Worm (Caenorhabditis elegans) whole organism, L2 larva: ENCODE measurements around the gene F09E5.16.

Experiments
- C34F6.9 ChIP-seq: fragments of 150-350 bp; optimal IDR thresholded peaks from 2 replicates; lab custom pipeline; 2014; ENCODE audit warnings: missing biosample characterization, missing genetic modification characterization
- F13H6.1 ChIP-seq: sonication (generic microtip); optimal IDR thresholded peaks from 2 replicates; lab custom pipeline; 2016; ENCODE audit warnings: missing genetic modification characterization, missing compliant biosample characterization
- R02D3.7 ChIP-seq: fragments of 150-350 bp; optimal IDR thresholded peaks from 2 replicates; lab custom pipeline; 2014; ENCODE audit warnings: missing biosample characterization, missing genetic modification characterization
- Y55F3AM.14 ChIP-seq: fragments of 200-800 bp; sonication (Bioruptor generic); optimal IDR thresholded peaks from 2 replicates; lab custom pipeline; 2018; ENCODE audit warnings: mild to moderate bottlenecking, missing genetic modification characterization, missing compliant biosample characterization
- ZK546.5 ChIP-seq: sonication (generic microtip); optimal IDR thresholded peaks from 2 replicates; lab custom pipeline; 2017; ENCODE audit warnings: missing biosample characterization, missing genetic modification characterization
- ama-1 ChIP-seq: fragments of 150-350 bp; optimal IDR thresholded peaks from 2 replicates; lab custom pipeline; 2018; ENCODE audit warnings: inconsistent platforms
- blmp-1 ChIP-seq: sonication (generic microtip); optimal IDR thresholded peaks from 2 replicates; lab custom pipeline; 2017; ENCODE audit warnings: missing genetic modification characterization, mild to moderate bottlenecking, missing compliant biosample characterization, antibody characterized with exemption, moderate library complexity; ENCODE audit not compliant: insufficient read depth
- crh-2 ChIP-seq: sonication (generic microtip); optimal IDR thresholded peaks from 2 replicates; lab custom pipeline; 2017; ENCODE audit warnings: missing biosample characterization, missing genetic modification characterization
- dmd-4 ChIP-seq: sonication (generic microtip); optimal IDR thresholded peaks from 2 replicates; lab custom pipeline; 2017; ENCODE audit warnings: missing biosample characterization, missing genetic modification characterization
- elt-3 ChIP-seq: sonication (generic microtip); optimal IDR thresholded peaks from 2 replicates; lab custom pipeline; 2017; ENCODE audit warnings: missing biosample characterization, missing genetic modification characterization
- fos-1 ChIP-seq: fragments of 150-350 bp; optimal IDR thresholded peaks from 2 replicates; lab custom pipeline; 2014; ENCODE audit warnings: missing biosample characterization, missing genetic modification characterization
- gmeb-1 ChIP-seq: fragments of 150-350 bp; optimal IDR thresholded peaks from 2 replicates; lab custom pipeline; 2014; ENCODE audit warnings: missing biosample characterization, missing genetic modification characterization
- lin-13 ChIP-seq: fragments of 150-350 bp; optimal IDR thresholded peaks from 2 replicates; lab custom pipeline; 2014; ENCODE audit warnings: missing biosample characterization, missing genetic modification reagents, missing genetic modification characterization
- lin-39 ChIP-seq: fragments of 150-350 bp; optimal IDR thresholded peaks from 2 replicates; lab custom pipeline; 2014; ENCODE audit warnings: missing biosample characterization, missing genetic modification reagents, missing genetic modification characterization
- lsy-2 ChIP-seq, 2 experiments: fragments of 150-350 bp in 1 of 2; sonication (generic microtip) in 1 of 2; optimal IDR thresholded peaks; 2 replicates each; lab custom pipeline; 2014 to 2017; ENCODE audit warnings: missing biosample characterization in 2 of 2, missing genetic modification characterization in 2 of 2
- mbf-1 ChIP-seq: sonication (generic microtip); optimal IDR thresholded peaks from 2 replicates; lab custom pipeline; 2017; ENCODE audit warnings: missing biosample characterization, missing genetic modification characterization
- nhr-10 ChIP-seq: sonication (generic microtip); optimal IDR thresholded peaks from 2 replicates; lab custom pipeline; 2017; ENCODE audit warnings: missing biosample characterization, missing genetic modification characterization
- nhr-11 ChIP-seq: fragments of 150-350 bp; optimal IDR thresholded peaks from 2 replicates; lab custom pipeline; 2014; ENCODE audit warnings: missing biosample characterization, missing genetic modification characterization
- nhr-12 ChIP-seq: fragments of 150-350 bp; optimal IDR thresholded peaks from 2 replicates; lab custom pipeline; 2014; ENCODE audit warnings: missing biosample characterization, missing genetic modification characterization
- nhr-129 ChIP-seq: fragments of 150-350 bp; optimal IDR thresholded peaks from 2 replicates; lab custom pipeline; 2014; ENCODE audit warnings: missing biosample characterization, missing genetic modification characterization
- nhr-21 ChIP-seq: fragments of 150-350 bp; optimal IDR thresholded peaks from 2 replicates; lab custom pipeline; 2014; ENCODE audit warnings: missing biosample characterization, missing genetic modification characterization
- nhr-6 ChIP-seq: fragments of 150-350 bp; optimal IDR thresholded peaks from 2 replicates; lab custom pipeline; 2014; ENCODE audit warnings: missing biosample characterization, missing genetic modification characterization
- peb-1 ChIP-seq: fragments of 150-350 bp; optimal IDR thresholded peaks from 2 replicates; lab custom pipeline; 2014; ENCODE audit warnings: missing biosample characterization, missing genetic modification characterization
- sma-3 ChIP-seq: sonication (generic microtip); optimal IDR thresholded peaks from 2 replicates; lab custom pipeline; 2016; ENCODE audit warnings: missing genetic modification reagents, missing genetic modification characterization, missing compliant biosample characterization
- sma-9 ChIP-seq, 2 experiments: fragments of 150-350 bp in 1 of 2; sonication (generic microtip) in 1 of 2; optimal IDR thresholded peaks; 2 replicates each; lab custom pipeline; 2014 to 2016; ENCODE audit warnings: missing genetic modification characterization in 2 of 2, mild to moderate bottlenecking in 1 of 2, missing biosample characterization in 1 of 2, missing compliant biosample characterization in 1 of 2, missing genetic modification reagents in 1 of 2, moderate library complexity in 1 of 2
- snpc-4 ChIP-seq: fragments of 150-350 bp; optimal IDR thresholded peaks from 2 replicates; lab custom pipeline; 2014; ENCODE audit warnings: missing biosample characterization, missing genetic modification characterization
- unc-39 ChIP-seq: fragments of 150-350 bp; optimal IDR thresholded peaks from 2 replicates; lab custom pipeline; 2014; ENCODE audit warnings: missing biosample characterization, missing genetic modification characterization
- unc-55 ChIP-seq: fragments of 150-350 bp; sonication (generic microtip); optimal IDR thresholded peaks from 3 replicates; lab custom pipeline; 2014; ENCODE audit warnings: missing biosample characterization, missing genetic modification reagents, missing genetic modification characterization
- unc-62 ChIP-seq: fragments of 150-350 bp; optimal IDR thresholded peaks from 2 replicates; lab custom pipeline; 2014; ENCODE audit warnings: missing biosample characterization, missing genetic modification reagents, missing genetic modification characterization
- zag-1 ChIP-seq: fragments of 150-350 bp; optimal IDR thresholded peaks from 2 replicates; lab custom pipeline; 2014; ENCODE audit warnings: missing biosample characterization, missing genetic modification characterization
- ztf-1 ChIP-seq: fragments of 200-800 bp; sonication (Bioruptor generic); conservative IDR thresholded peaks from 2 replicates; pipeline ENCODE4 v1.3.6; 2022; ENCODE audit warnings: missing genetic modification characterization, missing compliant biosample characterization
- ztf-11 ChIP-seq: sonication (generic microtip); optimal IDR thresholded peaks from 2 replicates; lab custom pipeline; 2017; ENCODE audit warnings: missing biosample characterization, missing genetic modification characterization

F09E5.16 gene

DNA sequence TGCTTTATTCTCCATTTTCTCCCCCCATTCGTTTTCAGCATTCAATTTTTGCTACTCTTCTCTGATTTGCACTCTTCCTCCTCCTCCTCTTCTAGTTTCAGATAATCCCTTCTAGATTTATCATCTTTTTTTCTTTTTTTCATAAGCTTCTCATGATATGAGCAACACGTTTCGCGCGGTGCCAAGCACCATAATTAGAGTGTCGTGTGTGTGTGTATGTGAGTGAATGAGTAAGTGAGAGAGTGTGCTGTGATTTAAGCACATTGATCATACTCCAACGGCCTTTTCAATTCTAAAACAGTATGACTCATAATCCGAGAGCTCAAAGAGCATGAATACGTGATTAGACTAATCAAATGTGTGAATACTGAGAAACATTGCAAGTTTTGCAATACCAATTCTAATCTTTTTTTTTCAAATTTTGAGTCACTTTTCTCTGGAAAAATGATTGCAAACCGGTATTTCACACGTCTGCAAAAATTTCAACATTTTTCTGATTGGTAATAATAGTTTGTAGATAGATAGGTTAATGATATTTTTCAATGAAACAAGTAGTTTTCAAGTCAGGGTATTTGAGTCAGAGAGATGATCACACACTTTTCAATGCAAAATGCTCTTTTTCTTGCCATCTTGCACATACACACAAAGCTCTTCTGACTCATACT, 30.0 kb downstream of the F09E5.16 start (continued):
- TF ChIP-seq nhr-10 (tag; lab: Kevin White, UChicago) (no peak), R02D3.7 (tag; lab: Kevin White, UChicago) (no peak), dmd-4 (no peak)
- TF ChIP-seq, all 48 proteins: peak for 6

DNA sequence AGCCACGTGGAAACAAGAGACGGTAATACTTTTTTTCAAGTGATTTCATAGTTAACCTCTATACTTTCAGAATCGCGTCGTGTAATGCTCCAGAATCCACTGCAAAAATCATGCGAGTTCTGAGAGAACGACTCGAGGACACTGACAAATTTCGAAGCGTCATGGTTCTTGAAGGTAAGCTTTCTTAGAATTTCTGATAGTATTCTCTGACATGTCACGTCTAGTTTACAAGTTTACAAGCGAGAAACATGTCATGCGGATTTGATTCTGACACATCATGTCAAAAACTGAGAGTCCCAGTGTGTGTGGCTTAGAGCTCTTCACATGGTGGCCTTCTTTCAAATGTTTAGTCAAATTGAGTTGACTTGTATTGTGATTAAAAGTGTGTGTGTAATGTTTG, 30.9 kb downstream of the F09E5.16 start:
- TF ChIP-seq ZK546.5 (no peak), nhr-21 (peak; percentile 31), zag-1 (tag; lab: Kevin White, UChicago) (no peak), fos-1 (tag; lab: Kevin White, UChicago) (no peak), lin-13 (peak; percentile 2), Y55F3AM.14 (GFP tag; lab: Kevin White, UChicago) (no peak), C34F6.9 (tag; lab: Kevin White, UChicago) (peak; percentile 15), ztf-11 (tag; lab: Kevin White, UChicago) (no peak), lin-39 (no peak), crh-2 (tag; lab: Kevin White, UChicago) (no peak), F13H6.1 (tag; lab: Kevin White, UChicago) (no peak), lsy-2 (tag; optimal IDR thresholded peaks at IDR 0.05; lab: Kevin White, UChicago) (peak in 1 of 2 experiments; percentile 12), nhr-129 (peak; percentile 56)

DNA sequence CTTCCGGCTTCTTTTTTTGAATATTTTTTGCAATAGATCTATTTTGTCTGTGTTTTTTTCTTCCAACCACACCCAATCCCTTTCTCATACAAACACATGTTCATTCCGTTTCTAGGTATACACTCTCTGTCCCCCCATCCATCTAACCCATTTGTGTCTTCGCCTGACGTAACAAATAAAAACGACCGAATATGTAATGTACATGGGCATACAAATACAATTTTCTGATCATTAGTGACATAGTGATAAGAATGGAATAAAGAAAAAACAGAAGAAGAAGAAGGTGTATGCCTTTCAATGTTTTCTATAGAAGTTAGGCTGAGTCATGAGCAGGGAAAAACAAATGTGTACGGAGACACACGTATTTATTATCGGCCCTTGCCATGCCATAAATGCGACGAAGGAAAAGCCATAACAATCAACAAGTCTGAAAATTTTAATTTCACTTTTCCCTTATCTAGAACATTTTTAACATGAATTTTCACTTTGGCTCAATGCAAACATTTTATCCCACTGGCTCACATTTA, 31.8 kb downstream of the F09E5.16 start:
- TF ChIP-seq F13H6.1 (tag; lab: Kevin White, UChicago), result no peak
- TF ChIP-seq nhr-11 (tag; lab: Kevin White, UChicago), result no peak
- no peak for TF ChIP-seq nhr-10 (tag; lab: Kevin White, UChicago)
- TF ChIP-seq fos-1 (tag; lab: Kevin White, UChicago), result peak; percentile 53
- TF ChIP-seq blmp-1 (tag; lab: Kevin White, UChicago), result no peak
- TF ChIP-seq snpc-4 (tag; lab: Kevin White, UChicago), result no peak
- peak; percentile 6 for TF ChIP-seq sma-9 (GFP tag; optimal IDR thresholded peaks at IDR 0.05; lab: Kevin White, UChicago)
- no peak for TF ChIP-seq sma-9 (tag; optimal IDR thresholded peaks at IDR 0.05; lab: Kevin White, UChicago)
- TF ChIP-seq nhr-21, result peak; percentile 19

DNA sequence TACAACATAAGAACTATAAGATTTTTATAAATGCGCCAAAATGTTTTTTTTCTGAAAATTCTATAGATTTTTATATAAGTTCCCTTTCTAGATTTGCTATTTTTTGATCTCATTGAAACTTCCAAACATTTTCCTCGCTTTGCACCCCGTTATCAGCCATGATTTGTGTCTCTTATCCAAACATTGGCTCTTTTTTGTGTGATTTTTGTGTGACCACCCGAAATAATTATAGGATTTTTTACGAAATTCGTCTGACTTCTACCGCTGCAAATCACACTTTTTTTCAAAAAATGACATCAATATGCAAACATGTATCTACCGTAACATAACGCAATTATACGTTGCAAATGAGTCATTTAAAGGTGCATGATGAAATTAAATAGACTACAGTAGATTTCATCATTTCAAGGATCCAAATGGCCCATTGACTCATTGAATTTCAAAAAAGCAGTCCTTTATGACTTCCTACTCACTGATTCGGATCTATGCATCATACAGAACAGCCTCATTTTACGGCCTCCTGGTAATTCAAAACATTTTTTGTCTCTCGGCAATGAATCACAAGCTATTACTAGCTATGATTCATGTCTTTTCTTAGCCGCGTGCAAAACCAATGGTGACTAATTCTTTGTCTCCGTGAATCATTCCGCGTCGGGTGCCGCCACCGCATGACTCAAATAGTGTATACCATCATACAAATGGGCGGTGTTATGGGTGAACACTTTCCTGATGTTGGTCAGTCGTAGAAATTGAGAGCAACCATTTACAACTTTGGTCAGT, 33.0 kb downstream of the F09E5.16 start:
- no peak for TF ChIP-seq nhr-6 (tag; lab: Kevin White, UChicago)
- TF ChIP-seq sma-9 (GFP tag; optimal IDR thresholded peaks at IDR 0.05; lab: Kevin White, UChicago), result peak; percentile 53
- no peak for TF ChIP-seq sma-9 (tag; optimal IDR thresholded peaks at IDR 0.05; lab: Kevin White, UChicago)
- no peak for TF ChIP-seq unc-62 (GFP tag; lab: Kevin White, UChicago)
- peak; percentile 15 for TF ChIP-seq nhr-21
- no peak for TF ChIP-seq zag-1 (tag; lab: Kevin White, UChicago)
- TF ChIP-seq fos-1 (tag; lab: Kevin White, UChicago), result peak; percentile 37
- no peak for TF ChIP-seq snpc-4 (tag; lab: Kevin White, UChicago)

- TF ChIP-seq nhr-129, result peak; percentile 11
- peak; percentile 43 for TF ChIP-seq F13H6.1 (tag; lab: Kevin White, UChicago)
- no peak for TF ChIP-seq peb-1
- no peak for TF ChIP-seq C34F6.9 (tag; lab: Kevin White, UChicago)
- TF ChIP-seq gmeb-1 (tag; lab: Kevin White, UChicago), result no peak
- TF ChIP-seq ztf-1 (GFP tag; lab: Robert Waterston, UW), result no peak
- TF ChIP-seq ama-1 (lab: Kevin White, UChicago), result peak; percentile 2
- no peak for TF ChIP-seq unc-39 (tag; lab: Kevin White, UChicago)
- TF ChIP-seq unc-55, result no peak
- no peak for TF ChIP-seq elt-3 (tag; lab: Kevin White, UChicago)
- peak; percentile 58 for TF ChIP-seq fos-1 (tag; lab: Kevin White, UChicago)
- TF ChIP-seq sma-3 (GFP tag; lab: Kevin White, UChicago), result peak; percentile 5
- TF ChIP-seq dmd-4, result no peak
- peak; percentile 13 for TF ChIP-seq sma-9 (GFP tag; optimal IDR thresholded peaks at IDR 0.05; lab: Kevin White, UChicago)
- TF ChIP-seq sma-9 (tag; optimal IDR thresholded peaks at IDR 0.05; lab: Kevin White, UChicago), result no peak
- no peak for TF ChIP-seq unc-62 (GFP tag; lab: Kevin White, UChicago)
- TF ChIP-seq nhr-12, result no peak
- TF ChIP-seq mbf-1, result no peak
- TF ChIP-seq, all 48 proteins: peak for 6
Observed at ce11 chrII:5331677-5332303, 33.8 kb downstream of the F09E5.16 start.
